Worm (Caenorhabditis elegans): Measurements from ENCODE around the gene agr-1.

DNA sequence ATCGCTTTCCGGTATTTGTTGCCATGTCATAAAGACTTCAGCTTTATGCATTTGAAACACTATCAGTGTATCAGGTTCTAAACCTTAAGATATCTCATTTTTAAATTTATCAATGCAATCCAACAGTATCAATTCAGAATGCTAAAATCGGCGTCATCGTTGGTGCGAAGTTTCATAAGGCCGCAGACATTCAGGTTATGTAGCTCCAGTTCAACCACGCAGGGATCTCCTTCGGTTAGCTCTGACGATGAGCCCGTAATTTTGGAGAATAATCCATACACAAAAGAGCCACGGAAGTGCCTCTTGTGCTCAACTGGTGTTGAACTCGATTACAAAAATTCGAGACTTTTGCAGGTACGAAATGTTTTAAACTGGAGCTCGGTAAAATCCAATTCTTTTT, 38.9 kb downstream of the agr-1 start, which contains the start of gene mrps-18.C:
- TF ChIP-seq sox-2 (GFP tag; IDR thresholded peaks at IDR 0.05) (no peak), pha-4 (tag; optimal IDR thresholded peaks at IDR 0.05) (no peak), gmeb-2 (tag; optimal IDR thresholded peaks at IDR 0.05) (no peak), ets-4 (tag; optimal IDR thresholded peaks at IDR 0.05) (no peak)
